Worm (Caenorhabditis elegans) whole organism, young adult: ENCODE data around the gene hizr-1.

Experiments used
- C06A6.2 ChIP-seq: fragments of 200-800 bp; sonication (Bioruptor generic); conservative IDR thresholded peaks from 2 replicates; pipeline ENCODE4 v1.3.6; 2022; ENCODE audit warnings: missing genetic modification characterization, missing compliant biosample characterization
- D2030.7 ChIP-seq: fragments of 200-800 bp; sonication (Bioruptor generic); IDR thresholded peaks from 2 replicates; pipeline ENCODE4 v1.3.6; 2022; ENCODE audit warnings: missing genetic modification reagents, missing genetic modification characterization, missing compliant biosample characterization
- F23B12.7 ChIP-seq: sonication (generic microtip); optimal IDR thresholded peaks from 2 replicates; lab custom pipeline; 2017; ENCODE audit warnings: missing genetic modification characterization, mild to moderate bottlenecking, missing compliant biosample characterization, antibody characterized with exemption, moderate library complexity; ENCODE audit not compliant: insufficient read depth
- F39B2.1 ChIP-seq: fragments of 200-800 bp; sonication (Bioruptor generic); IDR thresholded peaks from 2 replicates; pipeline ENCODE4 v1.3.6; 2022; ENCODE audit warnings: missing genetic modification reagents, missing genetic modification characterization, missing compliant biosample characterization
- F52B5.7 ChIP-seq: sonication (generic microtip); optimal IDR thresholded peaks from 2 replicates; lab custom pipeline; 2016; ENCODE audit warnings: mild to moderate bottlenecking, missing genetic modification characterization, missing compliant biosample characterization
- K12H6.12 ChIP-seq: fragments of 200-800 bp; sonication (Bioruptor generic); optimal IDR thresholded peaks from 2 replicates; lab custom pipeline; 2018; ENCODE audit warnings: mild to moderate bottlenecking, missing genetic modification characterization, missing compliant biosample characterization
- Y53G8AR.9 ChIP-seq: fragments of 200-800 bp; sonication (Bioruptor generic); conservative IDR thresholded peaks from 2 replicates; pipeline ENCODE4 v1.3.6; 2022; ENCODE audit warnings: missing genetic modification reagents, missing genetic modification characterization, missing compliant biosample characterization
- Y67H2A.10 ChIP-seq: fragments of 200-800 bp; sonication (Bioruptor generic); conservative IDR thresholded peaks from 2 replicates; pipeline ENCODE4 v1.3.6; 2022; ENCODE audit warnings: missing genetic modification reagents, missing genetic modification characterization, missing compliant biosample characterization
- atf-7 ChIP-seq: sonication (generic microtip); optimal IDR thresholded peaks from 2 replicates; lab custom pipeline; 2017; ENCODE audit warnings: mild to moderate bottlenecking, missing genetic modification characterization, missing compliant biosample characterization
- athp-1 ChIP-seq: sonication (generic microtip); optimal IDR thresholded peaks from 2 replicates; lab custom pipeline; 2017; ENCODE audit warnings: mild to moderate bottlenecking, missing genetic modification characterization, missing compliant biosample characterization
- attf-3 ChIP-seq: fragments of 200-800 bp; sonication (Bioruptor generic); conservative IDR thresholded peaks from 2 replicates; pipeline ENCODE4 v1.3.6; 2022; ENCODE audit warnings: missing genetic modification reagents, missing genetic modification characterization, missing compliant biosample characterization
- ccch-3 ChIP-seq: fragments of 200-800 bp; sonication (Bioruptor generic); optimal IDR thresholded peaks from 2 replicates; lab custom pipeline; 2018; ENCODE audit warnings: mild to moderate bottlenecking, missing genetic modification characterization, missing compliant biosample characterization
- cebp-1 ChIP-seq, 2 experiments: fragments of 200-800 bp in 1 of 2; sonication (Bioruptor generic) in 1 of 2; sonication (generic microtip) in 1 of 2; IDR thresholded peaks in 1 of 2; optimal IDR thresholded peaks in 1 of 2; 2 replicates each; pipeline versions ENCODE4 v1.3.6 to Lab custom; 2017 to 2022; ENCODE audit warnings: missing compliant biosample characterization in 2 of 2, missing genetic modification characterization in 2 of 2, mild to moderate bottlenecking in 1 of 2, missing genetic modification reagents in 1 of 2, moderate library complexity in 1 of 2
- dpff-1 ChIP-seq: sonication (generic microtip); optimal IDR thresholded peaks from 2 replicates; lab custom pipeline; 2017; ENCODE audit warnings: mild to moderate bottlenecking, missing genetic modification characterization, missing compliant biosample characterization
- dpl-1 ChIP-seq: fragments of 150-350 bp; optimal IDR thresholded peaks from 2 replicates; lab custom pipeline; 2014; ENCODE audit warnings: missing biosample characterization, missing genetic modification reagents, missing genetic modification characterization
- egl-44 ChIP-seq: fragments of 200-800 bp; sonication (Bioruptor generic); IDR thresholded peaks from 2 replicates; pipeline ENCODE4 v1.3.6; 2022; ENCODE audit warnings: missing genetic modification reagents, missing genetic modification characterization, missing compliant biosample characterization
- ekl-4 ChIP-seq: fragments of 200-800 bp; sonication (Bioruptor generic); IDR thresholded peaks from 2 replicates; pipeline ENCODE4 v1.3.6; 2022; ENCODE audit warnings: missing genetic modification reagents, missing genetic modification characterization, missing compliant biosample characterization
- hmg-1.2 ChIP-seq: fragments of 200-800 bp; sonication (Bioruptor generic); IDR thresholded peaks from 2 replicates; pipeline ENCODE4 v1.3.6; 2022; ENCODE audit warnings: missing genetic modification reagents, missing genetic modification characterization, missing compliant biosample characterization
- hmg-20 ChIP-seq: fragments of 200-800 bp; sonication (Bioruptor generic); IDR thresholded peaks from 2 replicates; pipeline ENCODE4 v1.3.6; 2022; ENCODE audit warnings: missing genetic modification reagents, missing genetic modification characterization, missing compliant biosample characterization
- hrde-1 ChIP-seq: sonication (generic microtip); optimal IDR thresholded peaks from 2 replicates; lab custom pipeline; 2016; ENCODE audit warnings: missing genetic modification characterization, mild to moderate bottlenecking, missing compliant biosample characterization, moderate library complexity, missing genotype, missing genetic modification reagents, borderline replicate concordance
- hsf-1 ChIP-seq: fragments of 200-800 bp; sonication (Bioruptor generic); IDR thresholded peaks from 2 replicates; pipeline ENCODE4 v1.3.6; 2022; ENCODE audit warnings: missing genetic modification reagents, missing genetic modification characterization, missing compliant biosample characterization
- lag-1 ChIP-seq: fragments of 200-800 bp; sonication (Bioruptor generic); IDR thresholded peaks from 2 replicates; pipeline ENCODE4 v1.3.6; 2022; ENCODE audit warnings: missing genetic modification reagents, missing genetic modification characterization, missing compliant biosample characterization
- lin-35 ChIP-seq, 3 experiments: fragments of 150-350 bp in 2 of 3; sonication (generic microtip) in 1 of 3; optimal IDR thresholded peaks; 2 replicates each; lab custom pipeline; 2014 to 2018; ENCODE audit warnings: missing biosample characterization in 3 of 3, missing genetic modification characterization in 3 of 3, missing genetic modification reagents in 3 of 3
- lir-1 ChIP-seq: fragments of 200-800 bp; sonication (Bioruptor generic); conservative IDR thresholded peaks from 2 replicates; pipeline ENCODE4 v1.3.6; 2022; ENCODE audit warnings: missing genetic modification reagents, missing genetic modification characterization, missing compliant biosample characterization
- madf-3 ChIP-seq: fragments of 200-800 bp; sonication (Bioruptor generic); IDR thresholded peaks from 2 replicates; pipeline ENCODE4 v1.3.6; 2022; ENCODE audit warnings: missing genetic modification reagents, missing genetic modification characterization, missing compliant biosample characterization
- mes-4 ChIP-seq: sonication (generic microtip); optimal IDR thresholded peaks from 2 replicates; lab custom pipeline; 2016; ENCODE audit warnings: missing genotype, missing genetic modification characterization, missing compliant biosample characterization
- nfya-1 ChIP-seq: sonication (generic microtip); optimal IDR thresholded peaks from 2 replicates; lab custom pipeline; 2017; ENCODE audit warnings: antibody characterized with exemption, missing compliant biosample characterization, missing genetic modification characterization, borderline replicate concordance; ENCODE audit not compliant: insufficient read depth
- nfya-2 ChIP-seq: fragments of 200-800 bp; sonication (Bioruptor generic); IDR thresholded peaks from 2 replicates; pipeline ENCODE4 v1.3.6; 2022; ENCODE audit warnings: missing genetic modification reagents, missing genetic modification characterization, missing compliant biosample characterization
- nhr-80 ChIP-seq: sonication (generic microtip); optimal IDR thresholded peaks from 2 replicates; lab custom pipeline; 2016; ENCODE audit warnings: missing genetic modification characterization, missing compliant biosample characterization
- pbrm-1 ChIP-seq: fragments of 200-800 bp; sonication (Bioruptor generic); IDR thresholded peaks from 2 replicates; pipeline ENCODE4 v1.3.6; 2022; ENCODE audit warnings: missing genetic modification reagents, missing genetic modification characterization, missing compliant biosample characterization
- rcor-1 ChIP-seq: fragments of 200-800 bp; sonication (Bioruptor generic); IDR thresholded peaks from 2 replicates; pipeline ENCODE4 v1.3.6; 2022; ENCODE audit warnings: missing genetic modification reagents, missing genetic modification characterization, missing compliant biosample characterization
- rpc-1 ChIP-seq, 2 experiments: fragments of 150-350 bp in 1 of 2; sonication (generic microtip) in 1 of 2; optimal IDR thresholded peaks; 2 replicates each; lab custom pipeline; 2014 to 2018; ENCODE audit warnings: missing biosample characterization in 1 of 2, missing genetic modification characterization in 1 of 2, missing genetic modification reagents in 1 of 2, missing genotype in 1 of 2
- sdz-38 ChIP-seq: sonication (generic microtip); optimal IDR thresholded peaks from 2 replicates; lab custom pipeline; 2016; ENCODE audit warnings: missing genotype, missing genetic modification characterization, missing compliant biosample characterization
- sea-2 ChIP-seq: fragments of 200-800 bp; sonication (Bioruptor generic); IDR thresholded peaks from 2 replicates; pipeline ENCODE4 v1.3.6; 2022; ENCODE audit warnings: missing genetic modification characterization, missing compliant biosample characterization
- snpc-4 ChIP-seq, 5 experiments: fragments of 150-350 bp in 1 of 5; sonication (generic microtip) in 4 of 5; optimal IDR thresholded peaks; 2 replicates each; lab custom pipeline; 2014 to 2018; ENCODE audit warnings: missing genetic modification characterization in 5 of 5, missing biosample characterization in 3 of 5, antibody characterized with exemption in 2 of 5, mild to moderate bottlenecking in 2 of 5, missing compliant biosample characterization in 2 of 5, missing genotype in 2 of 5, moderate library complexity in 2 of 5, missing genetic modification reagents in 1 of 5
- somi-1 ChIP-seq: fragments of 200-800 bp; sonication (Bioruptor generic); optimal IDR thresholded peaks from 2 replicates; lab custom pipeline; 2018; ENCODE audit warnings: mild to moderate bottlenecking, missing genetic modification characterization, missing compliant biosample characterization
- tlf-1 ChIP-seq: fragments of 200-800 bp; sonication (Bioruptor generic); optimal IDR thresholded peaks from 2 replicates; lab custom pipeline; 2018; ENCODE audit warnings: mild to moderate bottlenecking, missing genetic modification characterization, missing compliant biosample characterization
- zim-3 ChIP-seq: sonication (generic microtip); optimal IDR thresholded peaks from 2 replicates; lab custom pipeline; 2017; ENCODE audit warnings: mild to moderate bottlenecking, missing genetic modification characterization, moderate library complexity, missing compliant biosample characterization
- ztf-28 ChIP-seq: fragments of 200-800 bp; sonication (Bioruptor generic); IDR thresholded peaks from 2 replicates; pipeline ENCODE4 v1.3.6; 2022; ENCODE audit warnings: missing genetic modification reagents, missing genetic modification characterization, missing compliant biosample characterization

Gene hizr-1

ce11 chrX:11340478-11340877, 22.4 kb downstream of the hizr-1 start:
- no peak for TF ChIP-seq hmg-1.2
- TF ChIP-seq dpff-1 = no peak
- no peak for TF ChIP-seq F39B2.1 (GFP tag; lab: Robert Waterston, UW)
- no peak for TF ChIP-seq dpl-1 (GFP tag; lab: Kevin White, UChicago)
- TF ChIP-seq nhr-80 (tag; lab: Kevin White, UChicago) = peak; percentile 17
- TF ChIP-seq ztf-28 (GFP tag; lab: Robert Waterston, UW) = no peak

ce11 chrX:11344899-11345298, 26.8 kb downstream of the hizr-1 start:
- TF ChIP-seq madf-3 (GFP tag; lab: Robert Waterston, UW) (no peak), zim-3 (tag; lab: Kevin White, UChicago) (no peak), lin-35 (GFP tag; optimal IDR thresholded peaks at IDR 0.05; lab: Kevin White, UChicago) (no peak), rcor-1 (GFP tag; lab: Robert Waterston, UW) (no peak), egl-44 (GFP tag; lab: Robert Waterston, UW) (no peak)

ce11 chrX:11345471-11345870, 27.4 kb downstream of the hizr-1 start:
- TF ChIP-seq mes-4 (tag; lab: Kevin White, UChicago) (no peak), nhr-80 (tag; lab: Kevin White, UChicago) (peak; percentile 8)

ce11 chrX:11346155-11346554, 28.1 kb downstream of the hizr-1 start, which contains the start of gene oct-2:
oct-2 (plus strand) TSS chrX:11346455.
- no peak for TF ChIP-seq tlf-1 (GFP tag; lab: Kevin White, UChicago)
- no peak for TF ChIP-seq nfya-1 (tag; lab: Kevin White, UChicago)
- TF ChIP-seq sdz-38 (tag; lab: Kevin White, UChicago) = no peak
- TF ChIP-seq rpc-1 (optimal IDR thresholded peaks at IDR 0.05; lab: Kevin White, UChicago) = no peak
- no peak for TF ChIP-seq rpc-1 (tag; optimal IDR thresholded peaks at IDR 0.05; lab: Kevin White, UChicago)
- TF ChIP-seq nhr-80 (tag; lab: Kevin White, UChicago) = no peak
- no peak for TF ChIP-seq ccch-3 (GFP tag; lab: Kevin White, UChicago)
- no peak for TF ChIP-seq sea-2 (GFP tag; lab: Robert Waterston, UW)
- TF ChIP-seq attf-3 = no peak
- no peak for TF ChIP-seq ekl-4
- TF ChIP-seq K12H6.12 (tag; lab: Kevin White, UChicago) = no peak
- TF ChIP-seq atf-7 (tag; lab: Kevin White, UChicago) = no peak
- TF ChIP-seq pbrm-1 (GFP tag; lab: Robert Waterston, UW) = no peak
- no peak for TF ChIP-seq Y67H2A.10 (GFP tag; lab: Robert Waterston, UW)
- no peak for TF ChIP-seq D2030.7 (GFP tag; lab: Robert Waterston, UW)
- TF ChIP-seq lir-1 (GFP tag; lab: Robert Waterston, UW) = no peak
- no peak for TF ChIP-seq Y53G8AR.9
- TF ChIP-seq hrde-1 = no peak

ce11 chrX:11351288-11351687, 33.2 kb downstream of the hizr-1 start:
- TF ChIP-seq nhr-80 (tag; lab: Kevin White, UChicago) = peak; percentile 56
- no peak for TF ChIP-seq lag-1

ce11 chrX:11351856-11352255, 33.8 kb downstream of the hizr-1 start, which contains the start of gene pgp-3:
pgp-3 (plus strand) TSS chrX:11352156.
- TF ChIP-seq hsf-1 = no peak
- no peak for TF ChIP-seq snpc-4 (GFP tag; optimal IDR thresholded peaks at IDR 0.05; lab: Kevin White, UChicago)
- TF ChIP-seq snpc-4 (tag; optimal IDR thresholded peaks at IDR 0.05; lab: Kevin White, UChicago) = no peak
- no peak for TF ChIP-seq F52B5.7 (tag; lab: Kevin White, UChicago)
- TF ChIP-seq tlf-1 (GFP tag; lab: Kevin White, UChicago) = no peak
- TF ChIP-seq F23B12.7 (tag; lab: Kevin White, UChicago) = no peak
- TF ChIP-seq nhr-80 (tag; lab: Kevin White, UChicago) = no peak
- TF ChIP-seq hmg-20 = no peak
- no peak for TF ChIP-seq C06A6.2 (GFP tag; lab: Robert Waterston, UW)
- TF ChIP-seq cebp-1 (GFP tag; IDR thresholded peaks at IDR 0.05; lab: Robert Waterston, UW) = no peak
- TF ChIP-seq cebp-1 (tag; optimal IDR thresholded peaks at IDR 0.05; lab: Kevin White, UChicago) = no peak
- TF ChIP-seq somi-1 (GFP tag; lab: Kevin White, UChicago) = no peak
- TF ChIP-seq nfya-2 (GFP tag; lab: Robert Waterston, UW) = no peak
- no peak for TF ChIP-seq sdz-38 (tag; lab: Kevin White, UChicago)
- TF ChIP-seq athp-1 = no peak
